Fruit fly (Drosophila melanogaster) Kc167 (cell line): ENCODE measurements around the gene CG32700.

Source experiments
- Myc ChIP-seq: fragments of >200 bp; optimal IDR thresholded peaks from 2 replicates; lab custom pipeline; 2017; ENCODE audit warnings: missing external identifiers
- Sin3A ChIP-seq: fragments of >200 bp; optimal IDR thresholded peaks from 2 replicates; lab custom pipeline; 2018; ENCODE audit warnings: missing external identifiers
- h ChIP-seq: fragments of >200 bp; optimal IDR thresholded peaks from 3 replicates; lab custom pipeline; 2018; ENCODE audit warnings: missing external identifiers
- insv ChIP-seq: fragments of >200 bp; optimal IDR thresholded peaks from 3 replicates; lab custom pipeline; 2018; ENCODE audit warnings: missing external identifiers
- psq ChIP-seq: fragments of >200 bp; optimal IDR thresholded peaks from 2 replicates; lab custom pipeline; 2017; ENCODE audit warnings: missing external identifiers

dm6 chrX:9580544-9580943 is 29.9 kb upstream of the CG32700 start:
- TF ChIP-seq insv (lab: Kevin White, UChicago): no peak
- no peak for TF ChIP-seq Sin3A
- no peak for TF ChIP-seq h (lab: Kevin White, UChicago)
- TF ChIP-seq Myc (lab: Kevin White, UChicago): no peak
- TF ChIP-seq psq: no peak
